Fruit fly (Drosophila melanogaster) whole organism, pupa: Measurements from ENCODE around the gene CG13386.

Experiments
- CG10348 ChIP-seq: fragments of 200-800 bp; sonication (Bioruptor generic); IDR thresholded peaks from 2 replicates; pipeline ENCODE4 v1.3.6; 2022; ENCODE audit warnings: missing biosample characterization, missing genetic modification characterization
- CG12605 ChIP-seq: fragments of 200-800 bp; sonication (Bioruptor generic); IDR thresholded peaks from 2 replicates; pipeline ENCODE4 v1.3.6; 2022; ENCODE audit warnings: missing biosample characterization, missing genetic modification characterization
- CG13204 ChIP-seq: fragments of 200-800 bp; sonication (Bioruptor generic); optimal IDR thresholded peaks from 2 replicates; lab custom pipeline; 2018; ENCODE audit warnings: missing biosample characterization, mild to moderate bottlenecking, missing genetic modification characterization, moderate library complexity
- CG14655 ChIP-seq: fragments of 200-800 bp; sonication (Bioruptor generic); optimal IDR thresholded peaks from 3 replicates; lab custom pipeline; 2017; ENCODE audit warnings: mild to moderate bottlenecking, missing biosample characterization, missing genetic modification reagents, missing genetic modification characterization
- CG15710 ChIP-seq: fragments of 200-800 bp; sonication (Bioruptor generic); optimal IDR thresholded peaks from 2 replicates; lab custom pipeline; 2018; ENCODE audit warnings: missing biosample characterization, mild to moderate bottlenecking, missing genetic modification characterization, moderate library complexity
- CG17806 ChIP-seq: fragments of 200-800 bp; sonication (Bioruptor generic); optimal IDR thresholded peaks from 2 replicates; lab custom pipeline; 2018; ENCODE audit warnings: missing biosample characterization, mild to moderate bottlenecking, missing genetic modification characterization, moderate library complexity
- CG32121 ChIP-seq: fragments of 200-800 bp; sonication (Bioruptor generic); IDR thresholded peaks from 2 replicates; pipeline ENCODE4 v1.3.6; 2022; ENCODE audit warnings: missing biosample characterization, missing genetic modification characterization
- CG34367 ChIP-seq: fragments of 200-800 bp; sonication (Bioruptor generic); optimal IDR thresholded peaks from 2 replicates; lab custom pipeline; 2018; ENCODE audit warnings: missing biosample characterization, mild to moderate bottlenecking, missing genetic modification characterization
- CG4496 ChIP-seq: fragments of 200-800 bp; sonication (Bioruptor generic); IDR thresholded peaks from 3 replicates; pipeline ENCODE4 v1.3.6; 2022; ENCODE audit warnings: missing biosample characterization, missing genetic modification characterization
- CG8159 ChIP-seq: fragments of 200-800 bp; sonication (Bioruptor generic); optimal IDR thresholded peaks from 3 replicates; lab custom pipeline; 2018; ENCODE audit warnings: missing biosample characterization, mild to moderate bottlenecking, missing genetic modification characterization, moderate library complexity
- CG8301 ChIP-seq: fragments of 200-800 bp; sonication (Bioruptor generic); optimal IDR thresholded peaks from 2 replicates; lab custom pipeline; 2018; ENCODE audit warnings: missing biosample characterization, mild to moderate bottlenecking, missing genetic modification characterization
- CG9948 ChIP-seq: fragments of 200-800 bp; sonication (Bioruptor generic); optimal IDR thresholded peaks from 2 replicates; lab custom pipeline; 2018; ENCODE audit warnings: missing biosample characterization, mild to moderate bottlenecking, missing genetic modification characterization, moderate library complexity
- D1 ChIP-seq: fragments of 200-800 bp; sonication (Bioruptor generic); optimal IDR thresholded peaks from 2 replicates; lab custom pipeline; 2018; ENCODE audit warnings: missing biosample characterization, mild to moderate bottlenecking, missing genetic modification characterization, moderate library complexity
- EcR ChIP-seq: fragments of 200-800 bp; sonication (Bioruptor generic); optimal IDR thresholded peaks from 3 replicates; lab custom pipeline; 2019; ENCODE audit warnings: missing biosample characterization, missing genetic modification characterization, mild to moderate bottlenecking, moderate library complexity, missing genetic modification reagents
- Ets98B ChIP-seq: fragments of 200-800 bp; sonication (Bioruptor generic); IDR thresholded peaks from 2 replicates; pipeline ENCODE4 v1.3.6; 2022; ENCODE audit warnings: missing biosample characterization, missing genetic modification characterization
- Pif1A ChIP-seq: fragments of 200-800 bp; sonication (Bioruptor generic); optimal IDR thresholded peaks from 3 replicates; lab custom pipeline; 2016; ENCODE audit warnings: missing biosample characterization, missing genetic modification characterization
- Pif1B ChIP-seq: fragments of 200-800 bp; sonication (Bioruptor generic); optimal IDR thresholded peaks from 3 replicates; lab custom pipeline; 2016; ENCODE audit warnings: missing biosample characterization, missing genetic modification characterization
- Snoo ChIP-seq: fragments of 200-800 bp; sonication (Bioruptor generic); optimal IDR thresholded peaks from 3 replicates; lab custom pipeline; 2017; ENCODE audit warnings: missing biosample characterization, mild to moderate bottlenecking, missing genetic modification characterization, inconsistent platforms
- fd96Ca ChIP-seq: fragments of 200-800 bp; sonication (Bioruptor generic); IDR thresholded peaks from 3 replicates; pipeline ENCODE4 v1.3.6; 2022; ENCODE audit warnings: missing biosample characterization, missing genetic modification characterization
- gl ChIP-seq: fragments of 200-800 bp; sonication (Bioruptor generic); optimal IDR thresholded peaks from 2 replicates; lab custom pipeline; 2018; ENCODE audit warnings: missing biosample characterization, mild to moderate bottlenecking, missing genetic modification characterization
- rn ChIP-seq: fragments of 200-800 bp; sonication (Bioruptor generic); IDR thresholded peaks from 2 replicates; pipeline ENCODE4 v1.3.6; 2022; ENCODE audit warnings: missing biosample characterization, missing genetic modification characterization

CG13386 gene

dm6 chr2L:8432130-8432529 is 33.3 kb downstream of the CG13386 start:
- TF ChIP-seq Pif1A (GFP tag; lab: Kevin White, UChicago) (no peak), CG13204 (GFP tag; lab: Kevin White, UChicago) (no peak), CG4496 (GFP tag; lab: Robert Waterston, UW) (no peak), CG12605 (GFP tag; lab: Robert Waterston, UW) (no peak), CG32121 (GFP tag; lab: Robert Waterston, UW) (no peak), EcR (GFP tag; lab: Kevin White, UChicago) (no peak), CG8301 (tag; lab: Kevin White, UChicago) (no peak), CG15710 (tag; lab: Kevin White, UChicago) (no peak), CG10348 (GFP tag; lab: Robert Waterston, UW) (no peak), CG9948 (tag; lab: Kevin White, UChicago) (no peak)

- TF ChIP-seq gl (tag; lab: Kevin White, UChicago) (no peak), EcR (GFP tag; lab: Kevin White, UChicago) (no peak), CG34367 (no peak), Snoo (tag; lab: Kevin White, UChicago) (no peak), CG4496 (GFP tag; lab: Robert Waterston, UW) (no peak), CG13204 (GFP tag; lab: Kevin White, UChicago) (no peak), fd96Ca (GFP tag; lab: Robert Waterston, UW) (no peak), Pif1B (GFP tag; lab: Kevin White, UChicago) (no peak)
- TF ChIP-seq, all 21 proteins: peak for 0
These were observed 34.7 kb downstream of the CG13386 start, which contains the start of gene grk for dm6 chr2L:8433512-8433911. TSS of gene grk (minus strand) at chr2L:8433598.

DNA sequence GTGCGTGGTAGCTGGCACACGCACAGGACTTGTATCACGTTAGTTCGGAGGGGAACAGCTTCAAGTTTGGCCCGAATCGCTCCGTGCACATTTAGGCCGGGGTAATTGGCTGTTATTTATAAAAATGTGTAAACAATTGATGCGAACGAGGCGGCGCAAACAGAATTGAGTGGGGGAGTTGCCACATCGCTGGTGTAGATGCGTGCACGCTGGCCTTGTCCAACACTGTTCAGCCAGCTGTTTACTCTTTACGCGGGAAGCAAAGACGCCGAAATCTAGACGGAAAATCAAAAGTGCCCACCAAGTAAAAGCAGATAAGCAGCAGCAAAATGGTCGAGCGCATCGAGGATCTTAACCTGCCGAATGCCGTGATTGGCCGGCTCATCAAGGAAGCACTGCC is 38.4 kb downstream of the CG13386 start, which contains the start of the genes D12 and Chrac-14:
TSS of gene D12 (minus strand) at position 190 of the 400 bp plus-strand sequence.
TSS of gene Chrac-14 (plus strand) at position 230 of the 400 bp plus-strand sequence.
- no peak for TF ChIP-seq gl (tag; lab: Kevin White, UChicago)
- no peak for TF ChIP-seq D1 (tag; lab: Kevin White, UChicago)
- no peak for TF ChIP-seq CG8159 (tag; lab: Kevin White, UChicago)
- TF ChIP-seq EcR (GFP tag; lab: Kevin White, UChicago), result no peak

DNA sequence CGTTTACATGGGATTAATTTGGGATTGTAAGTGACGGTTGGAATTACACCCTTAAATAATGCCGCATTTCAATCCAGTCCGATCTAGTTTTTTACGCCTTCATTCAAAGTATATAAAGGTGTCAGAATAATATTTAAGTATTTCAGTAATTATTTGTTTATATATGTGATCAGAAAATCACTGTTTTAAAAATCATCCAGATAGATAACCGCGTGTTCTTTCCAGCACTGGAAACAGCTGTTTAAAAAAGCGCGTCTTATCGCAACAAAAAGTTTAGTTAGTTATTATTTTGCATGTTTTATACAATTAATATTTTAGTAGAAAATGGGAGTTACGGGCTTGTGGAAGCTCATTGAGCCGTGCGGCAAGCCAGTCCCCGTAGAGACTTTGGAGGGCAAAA is 39.2 kb downstream of the CG13386 start, which contains the start of gene mus201:
TSS of gene mus201 (plus strand) at position 118 of the 400 bp plus-strand sequence.
- TF ChIP-seq Snoo (tag; lab: Kevin White, UChicago), result no peak
- no peak for TF ChIP-seq D1 (tag; lab: Kevin White, UChicago)
- no peak for TF ChIP-seq CG15710 (tag; lab: Kevin White, UChicago)
- TF ChIP-seq CG32121 (GFP tag; lab: Robert Waterston, UW), result no peak
- no peak for TF ChIP-seq CG13204 (GFP tag; lab: Kevin White, UChicago)
- no peak for TF ChIP-seq CG8301 (tag; lab: Kevin White, UChicago)
- TF ChIP-seq fd96Ca (GFP tag; lab: Robert Waterston, UW), result no peak
- TF ChIP-seq CG4496 (GFP tag; lab: Robert Waterston, UW), result no peak
- TF ChIP-seq CG34367, result no peak
- TF ChIP-seq CG8159 (tag; lab: Kevin White, UChicago), result no peak
- TF ChIP-seq CG10348 (GFP tag; lab: Robert Waterston, UW), result no peak
- TF ChIP-seq CG14655 (GFP tag; lab: Kevin White, UChicago), result no peak
- no peak for TF ChIP-seq gl (tag; lab: Kevin White, UChicago)
- TF ChIP-seq rn, result no peak

- TF ChIP-seq CG17806 (no peak), CG9948 (tag; lab: Kevin White, UChicago) (no peak), CG8159 (tag; lab: Kevin White, UChicago) (no peak), CG13204 (GFP tag; lab: Kevin White, UChicago) (no peak), EcR (GFP tag; lab: Kevin White, UChicago) (no peak)
These were observed 43.3 kb downstream of the CG13386 start, which contains the start of gene CG31897 for dm6 chr2L:8442147-8442546. TSS of gene CG31897 (plus strand) at chr2L:8442447.

DNA sequence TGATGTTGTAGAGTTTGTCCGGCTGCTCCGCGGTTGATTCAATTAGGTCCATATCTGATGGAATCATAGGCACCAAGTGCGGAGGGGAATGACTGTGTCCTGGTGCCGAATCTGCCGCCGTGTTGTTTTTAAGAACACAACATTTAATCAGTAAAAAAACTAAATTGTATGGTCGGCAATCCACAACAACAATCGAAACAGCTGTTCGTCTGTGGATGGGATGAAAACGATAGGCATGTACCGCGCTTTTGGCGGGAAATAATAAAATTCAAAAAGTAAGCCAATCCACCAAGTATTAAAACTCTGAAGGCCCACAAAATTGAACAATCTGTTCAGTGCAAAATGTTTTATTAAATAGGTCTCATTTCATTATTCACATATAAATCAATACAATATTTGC is 50.5 kb downstream of the CG13386 start, which contains the start of gene Aasdh:
TSS of gene Aasdh (minus strand) at position 219 of the 400 bp plus-strand sequence.
- no peak for TF ChIP-seq EcR (GFP tag; lab: Kevin White, UChicago)
- TF ChIP-seq CG34367, result no peak
- no peak for TF ChIP-seq Pif1B (GFP tag; lab: Kevin White, UChicago)
- TF ChIP-seq CG4496 (GFP tag; lab: Robert Waterston, UW), result no peak
- no peak for TF ChIP-seq CG8301 (tag; lab: Kevin White, UChicago)
- TF ChIP-seq rn, result no peak
- TF ChIP-seq CG17806, result no peak
- no peak for TF ChIP-seq CG13204 (GFP tag; lab: Kevin White, UChicago)
- no peak for TF ChIP-seq CG15710 (tag; lab: Kevin White, UChicago)
- TF ChIP-seq gl (tag; lab: Kevin White, UChicago), result no peak
- TF ChIP-seq CG14655 (GFP tag; lab: Kevin White, UChicago), result no peak
- TF ChIP-seq fd96Ca (GFP tag; lab: Robert Waterston, UW), result no peak
- no peak for TF ChIP-seq Snoo (tag; lab: Kevin White, UChicago)
- no peak for TF ChIP-seq CG32121 (GFP tag; lab: Robert Waterston, UW)
- TF ChIP-seq CG9948 (tag; lab: Kevin White, UChicago), result no peak
- TF ChIP-seq CG8159 (tag; lab: Kevin White, UChicago), result no peak
- no peak for TF ChIP-seq Ets98B (GFP tag; lab: Robert Waterston, UW)
- TF ChIP-seq CG10348 (GFP tag; lab: Robert Waterston, UW), result no peak
